Fruit fly (Drosophila melanogaster): ENCODE results near the gene CG14564.

DNA sequence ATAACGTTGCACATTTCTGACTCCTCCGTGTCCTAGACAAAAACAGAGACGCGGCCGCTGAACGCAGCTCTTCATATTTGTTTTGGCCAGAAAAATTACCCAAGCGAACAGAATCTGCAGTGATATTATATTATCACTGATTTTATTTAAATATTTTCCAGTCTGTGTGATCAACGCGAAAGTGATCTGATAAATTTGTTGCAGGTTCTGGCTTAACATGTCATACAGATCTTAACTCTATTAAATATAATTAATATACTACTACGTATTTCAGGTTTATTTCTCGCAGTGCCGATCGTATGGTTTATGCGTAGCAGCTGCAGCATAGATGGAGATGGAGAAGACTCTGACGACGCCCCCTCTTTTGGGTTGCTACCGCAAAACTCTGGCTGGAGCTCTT, 36.1 kb upstream of the CG14564 start:
- TF ChIP-seq CG8478 (optimal IDR thresholded peaks at IDR 0.05), result no peak
- no peak for TF ChIP-seq CTCF (optimal IDR thresholded peaks at IDR 0.05)

Data from S2 (cell line).